Worm (Caenorhabditis elegans): Measurements from ENCODE around the gene crn-4.

Gene crn-4

ce11 chrX:2287977-2288387, 30.1 kb upstream of the crn-4 start:
- TF ChIP-seq gei-8 (GFP tag; optimal IDR thresholded peaks at IDR 0.05), result no peak
- no peak for TF ChIP-seq lir-3 (tag; optimal IDR thresholded peaks at IDR 0.05)
- TF ChIP-seq nhr-76 (tag; optimal IDR thresholded peaks at IDR 0.05), result no peak
- no peak for TF ChIP-seq lim-7 (GFP tag; IDR thresholded peaks at IDR 0.05)
- TF ChIP-seq nhr-77 (tag; optimal IDR thresholded peaks at IDR 0.05), result peak; percentile 31
- TF ChIP-seq nhr-102 (tag; optimal IDR thresholded peaks at IDR 0.05), result no peak
- TF ChIP-seq php-3 (GFP tag; IDR thresholded peaks at IDR 0.05), result peak; percentile 41; the same call in 1 of the 2 replicates
- no peak for TF ChIP-seq rbr-2 (tag; optimal IDR thresholded peaks at IDR 0.05)
- no peak for TF ChIP-seq daf-19 (GFP tag; conservative IDR thresholded peaks at IDR 0.05)
- TF ChIP-seq duxl-1 (tag; optimal IDR thresholded peaks at IDR 0.05; ENCODE audit: poor library complexity), result no peak
- no peak for TF ChIP-seq snpc-1.2 (GFP tag; IDR thresholded peaks at IDR 0.05)
- peak; percentile 2 for TF ChIP-seq nhr-25 (tag; optimal IDR thresholded peaks at IDR 0.05; ENCODE audit: borderline replicate concordance, insufficient read depth)
- no peak for TF ChIP-seq nhr-10 (tag; optimal IDR thresholded peaks at IDR 0.05)
- no peak for TF ChIP-seq egl-27 (tag; optimal IDR thresholded peaks at IDR 0.05)
- peak in 1 of 2 experiments; percentile 36 for TF ChIP-seq lsy-2 (tag; optimal IDR thresholded peaks at IDR 0.05)
- no peak for TF ChIP-seq lin-29 (GFP tag; IDR thresholded peaks at IDR 0.05)
- peak; percentile 31 for TF ChIP-seq nhr-11 (tag; optimal IDR thresholded peaks at IDR 0.05)
- TF ChIP-seq mes-2 (tag; optimal IDR thresholded peaks at IDR 0.05; ENCODE audit: poor library complexity, severe bottlenecking), result peak; percentile 50
- TF ChIP-seq arid-1 (GFP tag; conservative IDR thresholded peaks at IDR 0.05), result no peak
- TF ChIP-seq lin-1 (GFP tag; IDR thresholded peaks at IDR 0.05), result no peak
- no peak for TF ChIP-seq F26F4.8 (GFP tag; conservative IDR thresholded peaks at IDR 0.05)
- TF ChIP-seq F49E8.2 (tag; optimal IDR thresholded peaks at IDR 0.05; ENCODE audit: borderline replicate concordance), result no peak
- TF ChIP-seq madf-5 (GFP tag; IDR thresholded peaks at IDR 0.05), result no peak
- no peak for TF ChIP-seq dmd-8 (GFP tag; IDR thresholded peaks at IDR 0.05)
- TF ChIP-seq mdl-1 (tag; optimal IDR thresholded peaks at IDR 0.05), result peak in 1 of 2 experiments; percentile 1
- TF ChIP-seq zfp-3 (GFP tag; conservative IDR thresholded peaks at IDR 0.05), result no peak
- no peak for TF ChIP-seq zip-11 (GFP tag; IDR thresholded peaks at IDR 0.05)
- no peak for TF ChIP-seq mxl-2 (GFP tag; conservative IDR thresholded peaks at IDR 0.05)
- no peak for TF ChIP-seq cey-2 (tag; optimal IDR thresholded peaks at IDR 0.05; ENCODE audit: borderline replicate concordance, insufficient read depth)
- no peak for TF ChIP-seq daf-8 (GFP tag; IDR thresholded peaks at IDR 0.05)
- no peak for TF ChIP-seq zfp-2 (tag; optimal IDR thresholded peaks at IDR 0.05)
- peak in 1 of 2 experiments; percentile 41 for TF ChIP-seq daf-16 (GFP tag; optimal IDR thresholded peaks at IDR 0.05)
- peak; percentile 43 for TF ChIP-seq daf-16 (tag; optimal IDR thresholded peaks at IDR 0.05)
- no peak for TF ChIP-seq ces-1 (GFP tag; optimal IDR thresholded peaks at IDR 0.05)
- no peak for TF ChIP-seq skn-1 (tag; optimal IDR thresholded peaks at IDR 0.05)
- TF ChIP-seq T26A8.4 (GFP tag; IDR thresholded peaks at IDR 0.05), result no peak
- TF ChIP-seq aly-2 (tag; optimal IDR thresholded peaks at IDR 0.05), result no peak
- peak; percentile 73 for TF ChIP-seq nhr-28 (tag; optimal IDR thresholded peaks at IDR 0.05)
- no peak for TF ChIP-seq D1046.2 (GFP tag; IDR thresholded peaks at IDR 0.05)
- no peak for TF ChIP-seq nhr-41 (GFP tag; IDR thresholded peaks at IDR 0.05)
- TF ChIP-seq mxl-3 (GFP tag; optimal IDR thresholded peaks at IDR 0.05), result peak; percentile 67
- no peak for TF ChIP-seq sdz-12 (GFP tag; optimal IDR thresholded peaks at IDR 0.05)
- TF ChIP-seq dmd-6 (GFP tag; IDR thresholded peaks at IDR 0.05), result peak; percentile 57
- no peak for TF ChIP-seq pha-4 (GFP tag; IDR thresholded peaks at IDR 0.05)
- TF ChIP-seq pha-4 (tag; optimal IDR thresholded peaks at IDR 0.05), result no peak
- no peak for TF ChIP-seq saeg-2 (GFP tag; IDR thresholded peaks at IDR 0.05)
- peak; percentile 51 for TF ChIP-seq dve-1 (tag; optimal IDR thresholded peaks at IDR 0.05; ENCODE audit: insufficient read depth)
- TF ChIP-seq daf-12 (tag; optimal IDR thresholded peaks at IDR 0.05), result no peak
- TF ChIP-seq fos-1 (tag; optimal IDR thresholded peaks at IDR 0.05), result no peak
- no peak for TF ChIP-seq Y75B8A.6 (GFP tag; IDR thresholded peaks at IDR 0.05)
- no peak for TF ChIP-seq ztf-11 (tag; optimal IDR thresholded peaks at IDR 0.05)
- TF ChIP-seq ceh-82 (tag; optimal IDR thresholded peaks at IDR 0.05), result no peak
